Worm (Caenorhabditis elegans) whole organism, L3 larva: Measurements from ENCODE around the gene srv-28.

Experiments used
- R02D3.7 ChIP-seq: fragments of 150-350 bp; optimal IDR thresholded peaks from 2 replicates; lab custom pipeline; 2014; ENCODE audit warnings: missing biosample characterization, missing genetic modification characterization
- ZK546.5 ChIP-seq: sonication (generic microtip); optimal IDR thresholded peaks from 2 replicates; lab custom pipeline; 2017; ENCODE audit warnings: missing biosample characterization, missing genetic modification characterization
- ama-1 ChIP-seq: fragments of 150-350 bp; optimal IDR thresholded peaks from 2 replicates; lab custom pipeline; 2018
- ceh-16 ChIP-seq: sonication (generic microtip); optimal IDR thresholded peaks from 2 replicates; lab custom pipeline; 2017; ENCODE audit warnings: missing biosample characterization, missing genetic modification characterization
- ceh-28 ChIP-seq: fragments of 150-350 bp; optimal IDR thresholded peaks from 2 replicates; lab custom pipeline; 2014; ENCODE audit warnings: missing biosample characterization, missing genetic modification reagents, missing genetic modification characterization
- ceh-82 ChIP-seq: fragments of 150-350 bp; optimal IDR thresholded peaks from 2 replicates; lab custom pipeline; 2014; ENCODE audit warnings: missing biosample characterization, missing genetic modification characterization
- ceh-9 ChIP-seq: sonication (generic microtip); optimal IDR thresholded peaks from 2 replicates; lab custom pipeline; 2018; ENCODE audit warnings: missing biosample characterization, missing genetic modification characterization
- egl-27 ChIP-seq: sonication (generic microtip); optimal IDR thresholded peaks from 4 replicates; lab custom pipeline; 2017; ENCODE audit warnings: missing biosample characterization, missing genetic modification reagents, missing genetic modification characterization
- egl-5 ChIP-seq: fragments of 150-350 bp; optimal IDR thresholded peaks from 2 replicates; lab custom pipeline; 2017; ENCODE audit warnings: missing biosample characterization, missing genetic modification reagents, missing genetic modification characterization, inconsistent platforms
- elt-3 ChIP-seq, 3 experiments: fragments of 150-350 bp in 1 of 3; sonication (generic microtip) in 2 of 3; optimal IDR thresholded peaks; 2 replicates in 2 of 3; 4 replicates in 1 of 3; lab custom pipeline; 2014 to 2017; ENCODE audit warnings: missing biosample characterization in 3 of 3, missing genetic modification characterization in 3 of 3
- fkh-10 ChIP-seq: sonication (generic microtip); optimal IDR thresholded peaks from 2 replicates; lab custom pipeline; 2017; ENCODE audit warnings: missing biosample characterization, missing genetic modification reagents, missing genetic modification characterization
- fkh-2 ChIP-seq: fragments of 150-350 bp; optimal IDR thresholded peaks from 2 replicates; lab custom pipeline; 2014; ENCODE audit warnings: missing biosample characterization, missing genetic modification reagents, missing genetic modification characterization
- hmg-11 ChIP-seq: sonication (generic microtip); optimal IDR thresholded peaks from 2 replicates; lab custom pipeline; 2016; ENCODE audit warnings: missing genetic modification characterization, missing compliant biosample characterization
- jun-1 ChIP-seq: fragments of 150-350 bp; optimal IDR thresholded peaks from 2 replicates; lab custom pipeline; 2014; ENCODE audit warnings: missing biosample characterization, missing genetic modification reagents, missing genetic modification characterization
- lin-15B ChIP-seq: fragments of 150-350 bp; optimal IDR thresholded peaks from 2 replicates; lab custom pipeline; 2014; ENCODE audit warnings: missing biosample characterization, missing genetic modification characterization
- lin-39 ChIP-seq: fragments of 150-350 bp; optimal IDR thresholded peaks from 2 replicates; lab custom pipeline; 2018; ENCODE audit warnings: missing biosample characterization, missing genetic modification reagents, missing genetic modification characterization
- lsy-12 ChIP-seq: sonication (generic microtip); optimal IDR thresholded peaks from 2 replicates; lab custom pipeline; 2016; ENCODE audit warnings: mild to moderate bottlenecking, missing genetic modification characterization, missing compliant biosample characterization
- mdl-1 ChIP-seq: fragments of 150-350 bp; optimal IDR thresholded peaks from 2 replicates; lab custom pipeline; 2014; ENCODE audit warnings: missing biosample characterization, missing genetic modification characterization
- mml-1 ChIP-seq: fragments of 150-350 bp; sonication (generic microtip); optimal IDR thresholded peaks from 3 replicates; lab custom pipeline; 2014; ENCODE audit warnings: missing biosample characterization, missing genetic modification characterization
- nhr-25 ChIP-seq: sonication (generic microtip); optimal IDR thresholded peaks from 2 replicates; lab custom pipeline; 2017; ENCODE audit warnings: missing biosample characterization, missing genetic modification characterization
- nhr-28 ChIP-seq: fragments of 150-350 bp; optimal IDR thresholded peaks from 2 replicates; lab custom pipeline; 2014; ENCODE audit warnings: missing biosample characterization, missing genetic modification characterization
- nhr-43 ChIP-seq: sonication (generic microtip); optimal IDR thresholded peaks from 2 replicates; lab custom pipeline; 2016; ENCODE audit warnings: mild to moderate bottlenecking, missing genetic modification characterization, missing compliant biosample characterization; ENCODE audit not compliant: poor library complexity, severe bottlenecking
- nhr-77 ChIP-seq: fragments of 150-350 bp; optimal IDR thresholded peaks from 2 replicates; lab custom pipeline; 2014; ENCODE audit warnings: missing biosample characterization, missing genetic modification characterization
- pha-4 ChIP-seq: fragments of 150-350 bp; optimal IDR thresholded peaks from 2 replicates; lab custom pipeline; 2014; ENCODE audit warnings: missing biosample characterization, missing genetic modification reagents, missing genetic modification characterization
- pqm-1 ChIP-seq: fragments of 150-350 bp; optimal IDR thresholded peaks from 2 replicates; lab custom pipeline; 2017; ENCODE audit warnings: missing biosample characterization, missing genetic modification characterization, inconsistent platforms
- sea-2 ChIP-seq: fragments of 150-350 bp; sonication (generic microtip); optimal IDR thresholded peaks from 4 replicates; lab custom pipeline; 2014; ENCODE audit warnings: missing biosample characterization, missing genetic modification reagents, missing genetic modification characterization
- tbx-2 ChIP-seq: sonication (generic microtip); optimal IDR thresholded peaks from 2 replicates; lab custom pipeline; 2016; ENCODE audit warnings: mild to moderate bottlenecking, missing genetic modification characterization, missing compliant biosample characterization
- unc-39 ChIP-seq: sonication (generic microtip); optimal IDR thresholded peaks from 4 replicates; lab custom pipeline; 2017; ENCODE audit warnings: missing biosample characterization, missing genetic modification characterization
- unc-62 ChIP-seq: fragments of 150-350 bp; sonication (generic microtip); optimal IDR thresholded peaks from 4 replicates; lab custom pipeline; 2014; ENCODE audit warnings: missing biosample characterization, missing genetic modification reagents, missing genetic modification characterization
- ztf-4 ChIP-seq: fragments of 150-350 bp; optimal IDR thresholded peaks from 2 replicates; lab custom pipeline; 2014; ENCODE audit warnings: missing biosample characterization, missing genetic modification characterization

The srv-28 gene

ce11 chrIV:6299523-6299922 lies 36.4 kb upstream of the srv-28 start:
- TF ChIP-seq mml-1 (tag; lab: Kevin White, UChicago) (no peak), hmg-11 (tag; lab: Kevin White, UChicago) (no peak), ama-1 (no peak), lin-15B (tag; lab: Kevin White, UChicago) (no peak), mdl-1 (tag; lab: Kevin White, UChicago) (no peak), nhr-77 (tag; lab: Kevin White, UChicago) (no peak), nhr-25 (no peak), pha-4 (tag; lab: Kevin White, UChicago) (no peak), unc-62 (no peak), egl-5 (no peak), nhr-28 (no peak)

ce11 chrIV:6298253-6298652 lies 35.1 kb upstream of the srv-28 start, which contains the start of gene srv-27:
TSS of gene srv-27 (minus strand) at chrIV:6298353.
- TF ChIP-seq nhr-43 (tag; lab: Kevin White, UChicago): no peak

- no peak for TF ChIP-seq nhr-77 (tag; lab: Kevin White, UChicago)
- TF ChIP-seq ceh-28: no peak
- TF ChIP-seq jun-1 (tag; lab: Kevin White, UChicago): no peak
- TF ChIP-seq fkh-10 (GFP tag; lab: Kevin White, UChicago): no peak
- no peak for TF ChIP-seq mdl-1 (tag; lab: Kevin White, UChicago)
- TF ChIP-seq nhr-25: no peak
- no peak for TF ChIP-seq elt-3 (tag; optimal IDR thresholded peaks at IDR 0.05; lab: Kevin White, UChicago)
- TF ChIP-seq lin-39 (tag; lab: Kevin White, UChicago): peak; percentile 23
Observed at ce11 chrIV:6294081-6294480, 30.9 kb upstream of the srv-28 start, which contains the start of gene hil-2. TSS of gene hil-2 (plus strand) at chrIV:6294240.

ce11 chrIV:6290741-6291140 lies 27.6 kb upstream of the srv-28 start, which contains the start of gene srv-24:
TSS of gene srv-24 (minus strand) at chrIV:6290841.
- no peak for TF ChIP-seq mdl-1 (tag; lab: Kevin White, UChicago)
- TF ChIP-seq hmg-11 (tag; lab: Kevin White, UChicago): no peak
- TF ChIP-seq unc-39: no peak
- no peak for TF ChIP-seq lin-15B (tag; lab: Kevin White, UChicago)
- TF ChIP-seq ZK546.5: no peak
- no peak for TF ChIP-seq tbx-2 (tag; lab: Kevin White, UChicago)
- TF ChIP-seq lin-39 (tag; lab: Kevin White, UChicago): no peak
- TF ChIP-seq ceh-9 (tag; lab: Kevin White, UChicago): no peak
- TF ChIP-seq unc-62: no peak
- no peak for TF ChIP-seq nhr-43 (tag; lab: Kevin White, UChicago)

ce11 chrIV:6284277-6284676 lies 21.1 kb upstream of the srv-28 start, which contains the start of gene ops-1:
TSS of gene ops-1 (minus strand) at chrIV:6284377.
- TF ChIP-seq ZK546.5: no peak
- no peak for TF ChIP-seq ceh-16 (tag; lab: Kevin White, UChicago)
- no peak for TF ChIP-seq fkh-2 (tag; lab: Kevin White, UChicago)
- no peak for TF ChIP-seq unc-39
- no peak for TF ChIP-seq egl-27
- TF ChIP-seq sea-2: no peak
- TF ChIP-seq pha-4 (tag; lab: Kevin White, UChicago): no peak
- no peak for TF ChIP-seq nhr-43 (tag; lab: Kevin White, UChicago)
- TF ChIP-seq lsy-12 (tag; lab: Kevin White, UChicago): no peak

- TF ChIP-seq mdl-1 (tag; lab: Kevin White, UChicago) (no peak), fkh-10 (GFP tag; lab: Kevin White, UChicago) (no peak), ceh-82 (tag; lab: Kevin White, UChicago) (no peak), ceh-28 (no peak), pqm-1 (tag; lab: Kevin White, UChicago) (no peak), lin-39 (tag; lab: Kevin White, UChicago) (no peak), fkh-2 (tag; lab: Kevin White, UChicago) (no peak)
Observed at ce11 chrIV:6282143-6282542, 19.0 kb upstream of the srv-28 start, which contains the start of gene srv-32. TSS of gene srv-32 (minus strand) at chrIV:6282243.

ce11 chrIV:6279392-6279791 lies 16.2 kb upstream of the srv-28 start, which contains the start of gene sams-5:
TSS of gene sams-5 (minus strand) at chrIV:6279522.
- TF ChIP-seq R02D3.7: no peak
- TF ChIP-seq elt-3 (tag; optimal IDR thresholded peaks at IDR 0.05; lab: Kevin White, UChicago): no peak
- TF ChIP-seq nhr-25: no peak
- TF ChIP-seq pha-4 (tag; lab: Kevin White, UChicago): peak; percentile 72
- TF ChIP-seq ztf-4 (tag; lab: Kevin White, UChicago): no peak
